Worm (Caenorhabditis elegans): ENCODE data around the gene tag-290.

The tag-290 gene

DNA sequence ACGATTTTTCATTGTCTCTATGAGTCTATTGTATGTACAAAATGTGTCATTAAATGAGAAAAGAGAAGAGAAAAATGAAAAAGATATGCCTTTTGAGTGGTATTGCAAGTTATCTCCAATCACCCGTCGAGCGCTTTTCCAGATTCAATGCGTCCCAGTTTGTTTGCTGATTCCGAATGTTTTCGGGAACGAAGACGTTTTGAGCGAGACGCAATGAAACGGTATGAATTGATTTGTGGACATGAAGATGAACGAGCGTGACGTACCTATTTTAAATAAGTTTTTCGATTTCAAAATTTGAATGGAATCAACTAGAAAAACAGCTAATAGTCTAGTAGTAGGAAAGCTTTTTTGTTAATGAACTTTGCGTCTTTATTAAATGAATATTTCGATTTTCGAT is 3.7 kb downstream of the tag-290 start:
- peak in 1 of 6 experiments; percentile 22 for TF ChIP-seq elt-3 (tag; optimal IDR thresholded peaks at IDR 0.05)
- no peak for TF ChIP-seq xbp-1 (tag; optimal IDR thresholded peaks at IDR 0.05)
- no peak for TF ChIP-seq lin-35 (GFP tag; optimal IDR thresholded peaks at IDR 0.05)
- peak; percentile 62 for TF ChIP-seq nhr-85 (tag)
- no peak for TF ChIP-seq pag-3 (tag; optimal IDR thresholded peaks at IDR 0.05; ENCODE audit: borderline replicate concordance, insufficient read depth)
- TF ChIP-seq ama-1 (optimal IDR thresholded peaks at IDR 0.05) = peak; percentile 26

DNA sequence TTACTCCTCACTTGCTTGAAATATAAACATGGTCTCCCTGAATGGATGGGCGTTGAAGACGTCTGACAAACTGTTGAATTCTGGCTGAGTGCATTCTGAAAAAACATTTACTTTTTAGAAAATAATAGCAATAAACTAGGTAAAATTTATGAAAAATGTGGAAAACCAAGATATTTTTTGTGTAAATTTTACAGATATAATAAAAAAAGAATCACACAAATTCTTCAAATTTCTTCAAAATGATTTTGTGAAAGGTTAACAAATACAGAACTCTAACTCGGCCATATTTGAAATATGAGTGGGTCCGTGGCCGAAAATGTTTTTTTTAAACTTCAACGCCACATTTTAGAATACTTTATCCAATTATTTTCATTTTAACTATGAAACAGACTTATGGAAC is 5.1 kb downstream of the tag-290 start, which contains the start of gene glb-15:
TSS of gene glb-15 (minus strand) at position 101 of the 400 bp plus-strand sequence.
- TF ChIP-seq irx-1 (tag; optimal IDR thresholded peaks at IDR 0.05) (no peak), pax-3 (tag; optimal IDR thresholded peaks at IDR 0.05) (no peak), mab-9 (GFP tag; IDR thresholded peaks at IDR 0.05) (no peak), blmp-1 (tag; optimal IDR thresholded peaks at IDR 0.05) (no peak), hpl-2 (GFP tag; optimal IDR thresholded peaks at IDR 0.05) (no peak), sup-37 (GFP tag; optimal IDR thresholded peaks at IDR 0.05) (no peak), nhr-84 (tag; optimal IDR thresholded peaks at IDR 0.05) (no peak), jun-1 (tag; optimal IDR thresholded peaks at IDR 0.05) (no peak), efl-1 (optimal IDR thresholded peaks at IDR 0.05) (no peak), efl-1 (GFP tag; optimal IDR thresholded peaks at IDR 0.05 in 1 of 2) (no peak), aly-2 (tag; optimal IDR thresholded peaks at IDR 0.05) (no peak), snu-23 (GFP tag; optimal IDR thresholded peaks at IDR 0.05) (no peak), nhr-237 (tag; optimal IDR thresholded peaks at IDR 0.05) (no peak)

DNA sequence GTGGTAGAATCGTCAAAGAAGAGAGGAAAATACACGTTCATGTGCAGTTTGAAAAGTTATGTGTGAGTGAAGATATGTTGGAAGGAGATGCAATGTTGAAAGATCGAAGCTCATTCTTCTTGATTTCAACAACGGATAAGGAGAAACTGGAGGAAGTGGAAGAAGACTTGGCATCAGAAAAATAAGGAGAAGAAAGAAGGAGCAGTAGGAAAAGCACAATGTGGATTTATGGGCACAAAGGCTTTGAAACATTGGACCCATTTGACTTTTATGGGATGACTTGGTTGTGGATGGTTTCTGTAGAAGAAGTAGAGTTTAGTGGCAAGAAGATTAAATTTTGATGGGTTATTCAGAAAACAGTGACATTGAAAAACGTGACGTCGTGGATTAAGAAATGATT is 7.0 kb downstream of the tag-290 start:
- TF ChIP-seq egl-27 (tag; optimal IDR thresholded peaks at IDR 0.05) (no peak), ets-5 (GFP tag; IDR thresholded peaks at IDR 0.05) (no peak), ztf-11 (tag; optimal IDR thresholded peaks at IDR 0.05) (no peak), mab-9 (GFP tag; IDR thresholded peaks at IDR 0.05) (0 out of 2 replicates have a peak, but pooled peaks have one; percentile 14), elt-3 (tag; optimal IDR thresholded peaks at IDR 0.05) (no peak), nhr-11 (tag; optimal IDR thresholded peaks at IDR 0.05) (no peak), sup-37 (GFP tag; optimal IDR thresholded peaks at IDR 0.05) (no peak), nhr-237 (tag; optimal IDR thresholded peaks at IDR 0.05) (no peak), hlh-17 (GFP tag; optimal IDR thresholded peaks at IDR 0.05; ENCODE audit: borderline replicate concordance) (no peak), alr-1 (tag; optimal IDR thresholded peaks at IDR 0.05; ENCODE audit: borderline replicate concordance) (no peak), lin-14 (GFP tag; optimal IDR thresholded peaks at IDR 0.05) (peak; percentile 1)

DNA sequence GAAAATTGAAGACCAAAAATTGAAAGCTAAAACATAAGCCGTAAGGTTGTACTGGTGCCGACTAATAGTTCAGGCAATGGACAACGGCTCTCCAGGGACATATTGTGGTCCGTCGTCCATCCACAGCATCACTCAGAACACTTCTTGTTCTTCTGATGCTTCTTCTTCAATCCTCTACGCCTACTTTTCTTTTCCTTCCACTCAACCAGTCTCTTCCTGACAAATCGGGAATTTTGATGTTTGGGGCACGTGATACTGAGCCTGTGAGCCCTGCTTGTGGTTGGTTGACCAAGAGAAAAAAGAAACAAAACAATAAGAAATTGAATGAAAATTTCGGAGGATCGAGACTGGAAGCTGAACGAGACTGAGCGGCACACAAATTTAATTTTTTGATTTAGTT is 8.2 kb downstream of the tag-290 start:
- TF ChIP-seq lin-14 (GFP tag; optimal IDR thresholded peaks at IDR 0.05) = peak; percentile 33
- no peak for TF ChIP-seq alr-1 (tag; optimal IDR thresholded peaks at IDR 0.05; ENCODE audit: borderline replicate concordance)

DNA sequence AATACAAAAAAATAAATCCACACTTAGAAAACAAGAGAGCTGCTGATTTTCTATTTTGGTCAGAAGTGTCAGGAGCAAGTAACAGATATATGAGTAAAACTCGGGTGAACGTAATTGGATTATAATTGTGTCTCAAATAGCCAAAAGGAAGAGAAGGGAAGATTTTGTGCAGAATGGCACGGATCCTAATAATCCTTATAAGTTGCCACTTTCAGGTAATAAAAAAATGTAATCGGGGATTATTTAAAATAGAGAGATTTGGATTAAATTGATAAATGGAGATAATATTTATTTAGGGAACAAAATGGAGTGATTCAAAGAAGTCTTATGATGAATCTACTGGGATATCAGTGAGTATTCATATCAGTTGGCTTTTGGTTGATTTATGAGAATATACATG is 11.8 kb downstream of the tag-290 start:
- TF ChIP-seq dsc-1 (tag; optimal IDR thresholded peaks at IDR 0.05) (peak; percentile 95), nhr-47 (tag; optimal IDR thresholded peaks at IDR 0.05) (peak; percentile 19), alr-1 (tag; optimal IDR thresholded peaks at IDR 0.05; ENCODE audit: borderline replicate concordance) (no peak), ceh-63 (GFP tag; optimal IDR thresholded peaks at IDR 0.05) (no peak), sox-4 (tag; optimal IDR thresholded peaks at IDR 0.05) (no peak)

DNA sequence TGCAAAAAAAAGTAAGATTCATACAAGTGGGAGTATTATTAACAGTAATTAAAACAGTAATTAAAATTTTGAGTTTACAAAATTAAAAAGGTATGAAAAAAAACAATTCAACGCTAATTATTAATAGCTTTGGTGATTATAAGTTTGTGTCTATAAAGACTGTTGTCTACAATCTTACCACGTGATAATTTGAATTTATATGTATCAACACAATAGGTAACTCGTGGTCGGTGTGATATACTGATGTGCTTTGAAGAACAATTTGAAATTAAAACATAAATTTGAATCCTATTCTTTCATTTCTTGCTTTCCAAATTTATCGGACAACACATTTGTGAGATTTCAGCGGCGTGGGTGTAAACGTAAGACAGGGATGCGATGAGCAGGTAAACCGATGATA is 14.7 kb downstream of the tag-290 start:
- TF ChIP-seq lin-35 (GFP tag; optimal IDR thresholded peaks at IDR 0.05) (peak in 1 of 2 experiments; percentile 12), unc-130 (tag; optimal IDR thresholded peaks at IDR 0.05) (no peak)
